Worm (Caenorhabditis elegans): Measurements from ENCODE around the gene F46F5.8.
"Not testable (repeated sequence)": the region's sequence is repeated elsewhere in the genome, so short reads cannot be mapped to it uniquely, and the experiment has no call there.

Gene F46F5.8

ce11 chrII:845618-846017, 24.2 kb upstream of the F46F5.8 start, which contains the start of gene F28A10.7:
F28A10.7 (minus strand) TSS chrII:845718.
- TF ChIP-seq ceh-36 (tag; optimal IDR thresholded peaks at IDR 0.05) (no peak), ceh-13 (GFP tag; optimal IDR thresholded peaks at IDR 0.05) (no peak), flt-1 (GFP tag; IDR thresholded peaks at IDR 0.05) (no peak), hmg-4 (GFP tag; optimal IDR thresholded peaks at IDR 0.05) (no peak), ets-7 (tag; optimal IDR thresholded peaks at IDR 0.05) (no peak), tbx-37 (GFP tag; conservative IDR thresholded peaks at IDR 0.05) (no peak), F13C5.2 (tag; optimal IDR thresholded peaks at IDR 0.05) (no peak), ama-1 (optimal IDR thresholded peaks at IDR 0.05) (no peak), tra-4 (tag; optimal IDR thresholded peaks at IDR 0.05) (no peak), hmbx-1 (tag; optimal IDR thresholded peaks at IDR 0.05) (no peak), pes-1 (GFP tag; IDR thresholded peaks at IDR 0.05) (no peak), sea-1 (GFP tag; conservative IDR thresholded peaks at IDR 0.05) (no peak), tbx-11 (GFP tag; IDR thresholded peaks at IDR 0.05) (no peak), B0310.2 (tag; optimal IDR thresholded peaks at IDR 0.05) (no peak), scrt-1 (GFP tag; IDR thresholded peaks at IDR 0.05) (no peak), aly-1 (tag; optimal IDR thresholded peaks at IDR 0.05) (no peak), hnd-1 (tag; optimal IDR thresholded peaks at IDR 0.05) (no peak)

DNA sequence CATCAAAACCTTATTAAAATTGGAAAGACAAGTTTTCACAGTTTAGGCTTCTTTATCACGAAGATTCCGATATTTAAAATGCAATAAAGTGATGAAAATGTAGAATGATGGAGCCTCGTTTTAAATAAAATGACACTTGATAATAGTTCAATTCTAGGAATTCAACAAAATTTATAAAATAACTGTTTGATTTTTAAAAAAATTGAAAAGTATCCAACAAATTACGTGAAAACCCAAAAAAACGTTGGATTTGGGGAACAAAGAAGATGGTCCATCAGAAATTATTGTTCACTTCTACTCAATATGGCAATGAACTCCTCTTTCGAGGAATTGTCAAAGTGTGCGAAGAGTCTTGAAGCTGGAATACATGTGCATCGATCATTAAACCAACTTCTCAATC, 22.6 kb upstream of the F46F5.8 start, which contains the start of gene F28A10.4:
Gene F28A10.4 (plus strand): TSS at position 301 of the 400 bp plus-strand sequence.
- TF ChIP-seq ceh-13 (GFP tag; optimal IDR thresholded peaks at IDR 0.05) (no peak), hnd-1 (tag; optimal IDR thresholded peaks at IDR 0.05) (no peak), tbx-37 (GFP tag; conservative IDR thresholded peaks at IDR 0.05) (no peak)

DNA sequence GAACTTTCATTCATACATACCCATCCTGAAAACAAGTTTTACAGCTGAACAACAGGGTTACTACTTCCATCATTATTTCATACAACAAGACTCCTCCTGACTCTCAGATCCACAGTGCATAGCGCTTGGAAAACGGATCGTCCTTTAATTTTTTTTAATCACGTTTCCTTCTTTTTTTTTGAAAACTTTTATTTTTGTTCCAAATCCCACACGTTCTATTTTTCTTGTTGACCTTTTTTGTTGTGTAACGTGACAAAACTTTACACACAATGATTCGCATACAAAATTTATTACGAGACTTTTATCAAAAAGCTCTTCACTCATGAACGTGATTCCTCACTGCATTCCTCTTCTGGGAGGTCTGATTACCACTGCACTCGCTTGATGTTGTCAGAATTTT, 18.7 kb upstream of the F46F5.8 start, which contains the start of gene clc-33:
Gene clc-33 (plus strand): TSS at position 301 of the 400 bp plus-strand sequence.
- no peak for TF ChIP-seq pes-1 (GFP tag; IDR thresholded peaks at IDR 0.05)
- TF ChIP-seq ceh-36 (tag; optimal IDR thresholded peaks at IDR 0.05): no peak
- no peak for TF ChIP-seq hmg-4 (GFP tag; optimal IDR thresholded peaks at IDR 0.05)
- TF ChIP-seq ets-7 (tag; optimal IDR thresholded peaks at IDR 0.05): no peak
- TF ChIP-seq sea-1 (GFP tag; conservative IDR thresholded peaks at IDR 0.05): no peak
- no peak for TF ChIP-seq F13C5.2 (tag; optimal IDR thresholded peaks at IDR 0.05)
- no peak for TF ChIP-seq tbx-37 (GFP tag; conservative IDR thresholded peaks at IDR 0.05)
- no peak for TF ChIP-seq tbx-11 (GFP tag; IDR thresholded peaks at IDR 0.05)

DNA sequence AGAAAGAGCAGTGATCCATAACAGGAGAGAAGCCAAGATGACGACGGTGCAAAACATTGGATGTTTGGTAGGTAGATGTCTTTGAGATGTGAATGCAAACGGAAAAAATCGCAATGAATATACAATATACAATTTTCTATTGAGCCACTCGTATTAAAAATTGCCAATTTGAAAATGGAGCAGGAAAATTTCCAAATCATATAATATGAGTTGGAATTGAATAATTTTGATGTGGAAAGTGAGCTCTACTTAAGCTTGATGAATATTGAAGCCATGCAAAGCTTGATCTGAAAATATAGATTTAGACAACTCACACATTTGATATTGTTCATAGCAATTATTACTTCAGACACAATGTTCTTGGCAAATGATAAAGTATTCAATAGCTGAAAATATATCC, 17.0 kb upstream of the F46F5.8 start, which contains the start of gene F28A10.8:
Gene F28A10.8 (minus strand): TSS at position 101 of the 400 bp plus-strand sequence.
- no peak for TF ChIP-seq ceh-13 (GFP tag; optimal IDR thresholded peaks at IDR 0.05)
- no peak for TF ChIP-seq hmg-4 (GFP tag; optimal IDR thresholded peaks at IDR 0.05)
- TF ChIP-seq F13C5.2 (tag; optimal IDR thresholded peaks at IDR 0.05): no peak

ce11 chrII:825521-825920, 4.1 kb upstream of the F46F5.8 start, which contains the start of gene F28A10.1:
F28A10.1 (plus strand) TSS chrII:825821.
- TF ChIP-seq hmg-4 (GFP tag; optimal IDR thresholded peaks at IDR 0.05) (no peak), tbx-37 (GFP tag; conservative IDR thresholded peaks at IDR 0.05) (no peak), ama-1 (optimal IDR thresholded peaks at IDR 0.05) (no peak), flt-1 (GFP tag; IDR thresholded peaks at IDR 0.05) (no peak), ets-7 (tag; optimal IDR thresholded peaks at IDR 0.05) (no peak), hmbx-1 (tag; optimal IDR thresholded peaks at IDR 0.05) (no peak), F13C5.2 (tag; optimal IDR thresholded peaks at IDR 0.05) (no peak), tra-4 (tag; optimal IDR thresholded peaks at IDR 0.05) (no peak), B0310.2 (tag; optimal IDR thresholded peaks at IDR 0.05) (no peak), ceh-36 (tag; optimal IDR thresholded peaks at IDR 0.05) (no peak), scrt-1 (GFP tag; IDR thresholded peaks at IDR 0.05) (no peak), tbx-11 (GFP tag; IDR thresholded peaks at IDR 0.05) (no peak), aly-1 (tag; optimal IDR thresholded peaks at IDR 0.05) (no peak), sea-1 (GFP tag; conservative IDR thresholded peaks at IDR 0.05) (no peak), hnd-1 (tag; optimal IDR thresholded peaks at IDR 0.05) (no peak), ceh-13 (GFP tag; optimal IDR thresholded peaks at IDR 0.05) (no peak)

DNA sequence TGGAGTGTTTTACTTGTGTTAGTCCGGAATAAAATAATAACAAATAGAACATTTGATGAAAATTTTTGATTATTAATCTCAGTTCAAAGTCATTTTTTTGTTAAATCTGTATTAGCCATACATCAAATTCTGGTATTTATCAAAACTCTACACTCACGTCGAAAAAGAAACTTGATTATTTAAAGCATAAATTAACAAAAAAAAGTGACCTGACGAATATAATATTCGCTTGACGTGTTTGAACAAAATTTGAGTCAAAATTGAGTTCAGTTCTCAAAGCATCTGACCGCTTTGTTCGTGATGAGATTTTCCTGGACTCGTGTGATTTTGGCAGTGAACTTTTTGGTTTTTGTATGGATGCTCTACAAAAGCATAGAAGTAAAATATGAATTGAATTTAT, 2.1 kb upstream of the F46F5.8 start, which contains the start of gene F46F5.10:
Gene F46F5.10 (plus strand): TSS at position 301 of the 400 bp plus-strand sequence.
- TF ChIP-seq sea-1 (GFP tag; conservative IDR thresholded peaks at IDR 0.05) (no peak), flt-1 (GFP tag; IDR thresholded peaks at IDR 0.05) (no peak), ceh-13 (GFP tag; optimal IDR thresholded peaks at IDR 0.05) (no peak), ets-7 (tag; optimal IDR thresholded peaks at IDR 0.05) (no peak), tbx-37 (GFP tag; conservative IDR thresholded peaks at IDR 0.05) (no peak), hmg-4 (GFP tag; optimal IDR thresholded peaks at IDR 0.05) (no peak), ceh-36 (tag; optimal IDR thresholded peaks at IDR 0.05) (no peak), aly-1 (tag; optimal IDR thresholded peaks at IDR 0.05) (no peak), scrt-1 (GFP tag; IDR thresholded peaks at IDR 0.05) (no peak), pes-1 (GFP tag; IDR thresholded peaks at IDR 0.05) (no peak), tra-4 (tag; optimal IDR thresholded peaks at IDR 0.05) (no peak), hnd-1 (tag; optimal IDR thresholded peaks at IDR 0.05) (no peak), ama-1 (optimal IDR thresholded peaks at IDR 0.05) (no peak), B0310.2 (tag; optimal IDR thresholded peaks at IDR 0.05) (no peak), F13C5.2 (tag; optimal IDR thresholded peaks at IDR 0.05) (no peak), hmbx-1 (tag; optimal IDR thresholded peaks at IDR 0.05) (no peak)

DNA sequence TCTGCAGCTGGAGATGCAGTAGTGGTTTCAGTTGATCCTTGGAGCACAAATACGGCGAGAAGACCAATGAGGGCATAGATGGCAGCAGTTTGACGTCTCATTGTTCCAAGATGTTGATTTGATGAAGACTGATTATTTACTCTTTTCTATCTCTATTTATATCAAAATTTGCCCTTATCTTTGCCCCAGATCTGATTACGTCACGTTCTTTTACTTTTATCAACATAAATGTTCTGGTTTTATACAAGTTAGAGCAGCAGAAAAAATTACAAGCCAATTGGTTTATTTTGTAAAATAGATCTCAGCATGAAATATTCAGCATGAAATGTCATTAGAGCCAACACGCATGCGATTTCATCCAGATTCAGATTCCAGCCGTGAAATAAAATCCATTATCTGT, 1.3 kb upstream of the F46F5.8 start, which contains the start of gene msrp-4:
Gene msrp-4 (minus strand): TSS at position 101 of the 400 bp plus-strand sequence.
- TF ChIP-seq scrt-1 (GFP tag; IDR thresholded peaks at IDR 0.05); ama-1 (optimal IDR thresholded peaks at IDR 0.05); flt-1 (GFP tag; IDR thresholded peaks at IDR 0.05): not testable (repeated sequence)

DNA sequence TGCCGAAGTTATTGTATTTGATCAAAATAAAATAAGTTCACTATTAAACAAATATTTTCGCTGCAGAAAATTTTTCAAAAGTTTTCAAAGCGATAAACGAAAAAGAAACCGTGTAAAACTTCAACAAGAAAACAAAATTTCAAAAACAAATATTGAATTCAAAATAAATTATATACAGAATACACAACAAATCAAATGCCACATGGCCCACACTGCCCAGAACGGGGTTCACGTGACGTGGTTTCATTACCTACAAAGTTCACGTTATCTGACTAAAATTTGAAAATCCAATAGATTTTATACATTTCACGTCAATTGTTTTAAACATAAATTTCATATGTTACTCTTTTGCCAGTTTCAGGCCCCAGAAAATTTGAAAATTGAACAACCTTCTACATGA, 895 bp downstream of the F46F5.8 start, which contains the start of gene F46F5.7:
Gene F46F5.7 (minus strand): TSS at position 101 of the 400 bp plus-strand sequence.
- TF ChIP-seq ets-7 (tag; optimal IDR thresholded peaks at IDR 0.05): no peak
- no peak for TF ChIP-seq sea-1 (GFP tag; conservative IDR thresholded peaks at IDR 0.05)
- TF ChIP-seq hmg-4 (GFP tag; optimal IDR thresholded peaks at IDR 0.05): no peak
- no peak for TF ChIP-seq flt-1 (GFP tag; IDR thresholded peaks at IDR 0.05)
- no peak for TF ChIP-seq F13C5.2 (tag; optimal IDR thresholded peaks at IDR 0.05)
- TF ChIP-seq tbx-37 (GFP tag; conservative IDR thresholded peaks at IDR 0.05): no peak

Data from whole organism, early embryonic.